Worm (Caenorhabditis elegans): Measurements from ENCODE around the gene F14D2.7.

The F14D2.7 gene

ce11 chrII:3373875-3374274, 35.4 kb upstream of the F14D2.7 start:
- TF ChIP-seq ceh-13 (GFP tag; optimal IDR thresholded peaks at IDR 0.05), result no peak
- peak; percentile 24 for TF ChIP-seq ets-7 (tag; optimal IDR thresholded peaks at IDR 0.05)
- TF ChIP-seq sea-1 (GFP tag; conservative IDR thresholded peaks at IDR 0.05), result no peak
- TF ChIP-seq aly-1 (tag; optimal IDR thresholded peaks at IDR 0.05), result no peak
- no peak for TF ChIP-seq B0310.2 (tag; optimal IDR thresholded peaks at IDR 0.05)
- TF ChIP-seq tbx-37 (GFP tag; conservative IDR thresholded peaks at IDR 0.05), result no peak

ce11 chrII:3371010-3371409, 32.6 kb upstream of the F14D2.7 start, which contains the start of gene bath-23:
bath-23 (plus strand) TSS chrII:3371310.
- no peak for TF ChIP-seq ets-7 (tag; optimal IDR thresholded peaks at IDR 0.05)
- no peak for TF ChIP-seq tra-4 (tag; optimal IDR thresholded peaks at IDR 0.05)
- TF ChIP-seq flt-1 (GFP tag; IDR thresholded peaks at IDR 0.05), result no peak
- no peak for TF ChIP-seq scrt-1 (GFP tag; IDR thresholded peaks at IDR 0.05)
- no peak for TF ChIP-seq B0310.2 (tag; optimal IDR thresholded peaks at IDR 0.05)
- TF ChIP-seq hmg-4 (GFP tag; optimal IDR thresholded peaks at IDR 0.05), result no peak
- no peak for TF ChIP-seq sea-1 (GFP tag; conservative IDR thresholded peaks at IDR 0.05)
- TF ChIP-seq ama-1 (optimal IDR thresholded peaks at IDR 0.05), result no peak
- TF ChIP-seq tbx-11 (GFP tag; IDR thresholded peaks at IDR 0.05), result no peak
- no peak for TF ChIP-seq aly-1 (tag; optimal IDR thresholded peaks at IDR 0.05)
- no peak for TF ChIP-seq F13C5.2 (tag; optimal IDR thresholded peaks at IDR 0.05)
- TF ChIP-seq tbx-37 (GFP tag; conservative IDR thresholded peaks at IDR 0.05), result no peak
- no peak for TF ChIP-seq hmbx-1 (tag; optimal IDR thresholded peaks at IDR 0.05)
- no peak for TF ChIP-seq hnd-1 (tag; optimal IDR thresholded peaks at IDR 0.05)
- TF ChIP-seq ceh-36 (tag; optimal IDR thresholded peaks at IDR 0.05), result no peak
- no peak for TF ChIP-seq pes-1 (GFP tag; IDR thresholded peaks at IDR 0.05)
- no peak for TF ChIP-seq ceh-13 (GFP tag; optimal IDR thresholded peaks at IDR 0.05)

ce11 chrII:3370061-3370460, 31.6 kb upstream of the F14D2.7 start, which contains the start of gene Y49F6C.8:
Y49F6C.8 (minus strand) TSS chrII:3370111.
- TF ChIP-seq pes-1 (GFP tag; IDR thresholded peaks at IDR 0.05), result no peak
- TF ChIP-seq tbx-11 (GFP tag; IDR thresholded peaks at IDR 0.05), result no peak
- TF ChIP-seq tra-4 (tag; optimal IDR thresholded peaks at IDR 0.05), result no peak
- no peak for TF ChIP-seq ama-1 (optimal IDR thresholded peaks at IDR 0.05)
- no peak for TF ChIP-seq sea-1 (GFP tag; conservative IDR thresholded peaks at IDR 0.05)
- no peak for TF ChIP-seq tbx-37 (GFP tag; conservative IDR thresholded peaks at IDR 0.05)
- no peak for TF ChIP-seq B0310.2 (tag; optimal IDR thresholded peaks at IDR 0.05)
- no peak for TF ChIP-seq ceh-13 (GFP tag; optimal IDR thresholded peaks at IDR 0.05)
- no peak for TF ChIP-seq ets-7 (tag; optimal IDR thresholded peaks at IDR 0.05)
- TF ChIP-seq ceh-36 (tag; optimal IDR thresholded peaks at IDR 0.05), result no peak
- TF ChIP-seq hmg-4 (GFP tag; optimal IDR thresholded peaks at IDR 0.05), result no peak

- TF ChIP-seq hmg-4 (GFP tag; optimal IDR thresholded peaks at IDR 0.05), result no peak
Observed at ce11 chrII:3368097-3368496, 29.6 kb upstream of the F14D2.7 start, which contains the start of gene Y49F6C.7. Y49F6C.7 (minus strand) TSS chrII:3368197.

ce11 chrII:3367100-3367499, 28.6 kb upstream of the F14D2.7 start, which contains the start of gene Y49F6C.6:
Y49F6C.6 (minus strand) TSS chrII:3367200.
- TF ChIP-seq ceh-13 (GFP tag; optimal IDR thresholded peaks at IDR 0.05) (no peak), tra-4 (tag; optimal IDR thresholded peaks at IDR 0.05) (no peak), sea-1 (GFP tag; conservative IDR thresholded peaks at IDR 0.05) (no peak), scrt-1 (GFP tag; IDR thresholded peaks at IDR 0.05) (no peak), flt-1 (GFP tag; IDR thresholded peaks at IDR 0.05) (no peak), ets-7 (tag; optimal IDR thresholded peaks at IDR 0.05) (no peak), B0310.2 (tag; optimal IDR thresholded peaks at IDR 0.05) (no peak), tbx-37 (GFP tag; conservative IDR thresholded peaks at IDR 0.05) (no peak), F13C5.2 (tag; optimal IDR thresholded peaks at IDR 0.05) (no peak), hnd-1 (tag; optimal IDR thresholded peaks at IDR 0.05) (no peak)

ce11 chrII:3358834-3359233, 20.4 kb upstream of the F14D2.7 start, which contains the start of the genes lido-14 and bath-27:
lido-14 (plus strand) TSS chrII:3359134.
bath-27 (plus strand) TSS chrII:3359139.
- TF ChIP-seq flt-1 (GFP tag; IDR thresholded peaks at IDR 0.05), result no peak
- TF ChIP-seq tbx-37 (GFP tag; conservative IDR thresholded peaks at IDR 0.05), result no peak
- TF ChIP-seq B0310.2 (tag; optimal IDR thresholded peaks at IDR 0.05), result no peak
- no peak for TF ChIP-seq scrt-1 (GFP tag; IDR thresholded peaks at IDR 0.05)
- no peak for TF ChIP-seq ets-7 (tag; optimal IDR thresholded peaks at IDR 0.05)
- no peak for TF ChIP-seq F13C5.2 (tag; optimal IDR thresholded peaks at IDR 0.05)
- TF ChIP-seq sea-1 (GFP tag; conservative IDR thresholded peaks at IDR 0.05), result no peak

ce11 chrII:3349820-3350291, 11.4 kb upstream of the F14D2.7 start, which contains the start of gene F14D2.8:
F14D2.8 (minus strand) TSS chrII:3349870.
- no peak for TF ChIP-seq ama-1 (optimal IDR thresholded peaks at IDR 0.05)
- TF ChIP-seq tbx-11 (GFP tag; IDR thresholded peaks at IDR 0.05), result no peak
- TF ChIP-seq tbx-37 (GFP tag; conservative IDR thresholded peaks at IDR 0.05), result no peak
- no peak for TF ChIP-seq B0310.2 (tag; optimal IDR thresholded peaks at IDR 0.05)
- no peak for TF ChIP-seq scrt-1 (GFP tag; IDR thresholded peaks at IDR 0.05)
- no peak for TF ChIP-seq tra-4 (tag; optimal IDR thresholded peaks at IDR 0.05)
- no peak for TF ChIP-seq hmg-4 (GFP tag; optimal IDR thresholded peaks at IDR 0.05)
- no peak for TF ChIP-seq pes-1 (GFP tag; IDR thresholded peaks at IDR 0.05)
- no peak for TF ChIP-seq sea-1 (GFP tag; conservative IDR thresholded peaks at IDR 0.05)
- TF ChIP-seq hmbx-1 (tag; optimal IDR thresholded peaks at IDR 0.05), result no peak
- no peak for TF ChIP-seq ceh-13 (GFP tag; optimal IDR thresholded peaks at IDR 0.05)

ce11 chrII:3347940-3348610, 9.6 kb upstream of the F14D2.7 start, which contains the start of the genes F14D2.14 and bath-29:
F14D2.14 (minus strand) TSS chrII:3347990.
bath-29 (plus strand) TSS chrII:3348560.
- no peak for TF ChIP-seq ceh-36 (tag; optimal IDR thresholded peaks at IDR 0.05)
- TF ChIP-seq B0310.2 (tag; optimal IDR thresholded peaks at IDR 0.05), result no peak
- TF ChIP-seq flt-1 (GFP tag; IDR thresholded peaks at IDR 0.05), result no peak
- TF ChIP-seq sea-1 (GFP tag; conservative IDR thresholded peaks at IDR 0.05), result no peak
- TF ChIP-seq aly-1 (tag; optimal IDR thresholded peaks at IDR 0.05), result no peak
- TF ChIP-seq ama-1 (optimal IDR thresholded peaks at IDR 0.05), result no peak
- no peak for TF ChIP-seq hnd-1 (tag; optimal IDR thresholded peaks at IDR 0.05)
- TF ChIP-seq ets-7 (tag; optimal IDR thresholded peaks at IDR 0.05), result no peak
- TF ChIP-seq pes-1 (GFP tag; IDR thresholded peaks at IDR 0.05), result no peak
- TF ChIP-seq ceh-13 (GFP tag; optimal IDR thresholded peaks at IDR 0.05), result no peak
- TF ChIP-seq hmbx-1 (tag; optimal IDR thresholded peaks at IDR 0.05), result no peak
- TF ChIP-seq hmg-4 (GFP tag; optimal IDR thresholded peaks at IDR 0.05), result no peak
- no peak for TF ChIP-seq tbx-37 (GFP tag; conservative IDR thresholded peaks at IDR 0.05)
- no peak for TF ChIP-seq tra-4 (tag; optimal IDR thresholded peaks at IDR 0.05)
- no peak for TF ChIP-seq F13C5.2 (tag; optimal IDR thresholded peaks at IDR 0.05)
- no peak for TF ChIP-seq tbx-11 (GFP tag; IDR thresholded peaks at IDR 0.05)
- TF ChIP-seq scrt-1 (GFP tag; IDR thresholded peaks at IDR 0.05), result no peak

Data from whole organism, early embryonic.